Worm (Caenorhabditis elegans) whole organism, early embryonic: Measurements from ENCODE around the gene pho-10.

Experiments used
- F13C5.2 ChIP-seq: sonication (generic microtip); optimal IDR thresholded peaks from 2 replicates; lab custom pipeline; 2017; ENCODE audit warnings: mild to moderate bottlenecking, missing genetic modification characterization, inconsistent platforms, missing compliant biosample characterization
- ama-1 ChIP-seq: fragments of 150-350 bp; optimal IDR thresholded peaks from 2 replicates; lab custom pipeline; 2014
- ceh-13 ChIP-seq: fragments of 200-800 bp; sonication (Bioruptor generic); optimal IDR thresholded peaks from 2 replicates; lab custom pipeline; 2018; ENCODE audit warnings: mild to moderate bottlenecking, missing genetic modification characterization, missing compliant biosample characterization
- ceh-36 ChIP-seq: sonication (generic microtip); optimal IDR thresholded peaks from 2 replicates; lab custom pipeline; 2016; ENCODE audit warnings: missing genetic modification characterization, inconsistent platforms, missing compliant biosample characterization
- hmbx-1 ChIP-seq: sonication (generic microtip); optimal IDR thresholded peaks from 2 replicates; lab custom pipeline; 2016; ENCODE audit warnings: mild to moderate bottlenecking, missing genetic modification characterization, missing compliant biosample characterization
- hmg-4 ChIP-seq: fragments of 200-800 bp; sonication (Bioruptor generic); optimal IDR thresholded peaks from 2 replicates; lab custom pipeline; 2018; ENCODE audit warnings: mild to moderate bottlenecking, missing genetic modification characterization, missing compliant biosample characterization
- scrt-1 ChIP-seq: fragments of 200-800 bp; sonication (Bioruptor generic); IDR thresholded peaks from 2 replicates; pipeline ENCODE4 v1.3.6; 2022; ENCODE audit warnings: missing genetic modification characterization, missing compliant biosample characterization
- tbx-11 ChIP-seq: fragments of 200-800 bp; sonication (Bioruptor generic); IDR thresholded peaks from 2 replicates; pipeline ENCODE4 v1.3.6; 2022; ENCODE audit warnings: missing genetic modification characterization, missing compliant biosample characterization
- tra-4 ChIP-seq: sonication (generic microtip); optimal IDR thresholded peaks from 2 replicates; lab custom pipeline; 2017; ENCODE audit warnings: missing genetic modification characterization, missing compliant biosample characterization

ce11 chrII:9928470-9928869 lies 8.1 kb upstream of the pho-10 start:
- TF ChIP-seq scrt-1 (GFP tag; lab: Robert Waterston, UW) (no peak), tra-4 (tag; lab: Kevin White, UChicago) (no peak), hmbx-1 (tag; lab: Kevin White, UChicago) (no peak), F13C5.2 (no peak), ama-1 (lab: Kevin White, UChicago) (no peak), hmg-4 (GFP tag; lab: Kevin White, UChicago) (no peak), ceh-13 (no peak), ceh-36 (tag; lab: Kevin White, UChicago) (no peak), tbx-11 (no peak)
